Worm (Caenorhabditis elegans): Measurements from ENCODE around the gene wrt-9.

The wrt-9 gene

DNA sequence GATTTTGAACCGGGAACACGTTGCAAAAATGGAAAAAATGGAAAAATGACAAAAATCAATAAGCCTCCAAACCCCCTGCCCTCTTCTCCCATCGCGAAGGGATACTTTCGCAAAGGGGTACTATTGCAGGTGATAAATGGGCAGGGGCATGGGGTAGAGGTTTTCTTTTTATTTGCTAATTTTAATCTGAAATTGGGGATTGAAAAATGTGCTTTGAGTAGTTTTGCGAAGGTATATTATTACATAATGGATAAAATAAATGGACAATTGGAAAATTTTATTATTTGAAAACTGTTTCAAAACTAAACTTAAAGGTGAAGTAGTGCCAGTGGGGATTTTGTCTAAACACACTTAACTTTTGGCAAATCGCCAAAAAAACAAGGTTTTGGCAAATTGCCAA, 50.6 kb downstream of the wrt-9 start (continued):
- TF ChIP-seq ceh-44 (GFP tag; IDR thresholded peaks at IDR 0.05) (no peak), aly-2 (tag; optimal IDR thresholded peaks at IDR 0.05) (no peak), Y48G9A.11 (GFP tag; IDR thresholded peaks at IDR 0.05) (no peak), mxl-2 (GFP tag; conservative IDR thresholded peaks at IDR 0.05) (peak; percentile 76; the same call in 1 of the 2 replicates), F26F4.8 (GFP tag; conservative IDR thresholded peaks at IDR 0.05) (no peak), mes-2 (tag; optimal IDR thresholded peaks at IDR 0.05; ENCODE audit: poor library complexity, severe bottlenecking) (peak; percentile 98), F37D6.2 (tag; optimal IDR thresholded peaks at IDR 0.05) (peak; percentile 98), arid-1 (GFP tag; conservative IDR thresholded peaks at IDR 0.05) (peak; percentile 83), unc-39 (tag; optimal IDR thresholded peaks at IDR 0.05) (peak; percentile 40), dpl-1 (GFP tag; optimal IDR thresholded peaks at IDR 0.05) (peak; percentile 66)

DNA sequence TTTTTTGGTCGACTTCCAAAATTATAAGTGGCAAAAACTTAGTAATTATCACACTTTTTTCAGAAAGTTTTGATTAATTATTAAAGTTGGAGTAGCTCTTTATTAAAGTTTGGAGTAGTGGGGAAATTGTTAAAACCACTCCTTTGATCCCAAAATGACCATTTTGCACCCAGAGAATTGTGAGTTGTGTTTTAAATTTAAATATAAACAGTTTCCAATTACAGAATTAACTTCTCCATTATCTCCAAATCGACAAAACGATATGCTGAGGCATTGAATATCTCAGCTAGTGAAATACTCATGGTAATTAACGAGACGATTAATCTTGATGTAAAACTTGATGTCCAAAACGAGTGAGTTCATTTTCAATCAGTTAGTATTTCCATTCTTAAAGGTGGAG, 51.4 kb downstream of the wrt-9 start, which contains the start of gene fbxb-58:
TSS of gene fbxb-58 (plus strand) at position 301 of the 400 bp plus-strand sequence.
- no peak for TF ChIP-seq ces-1 (GFP tag; optimal IDR thresholded peaks at IDR 0.05)
- no peak for TF ChIP-seq ama-1 (optimal IDR thresholded peaks at IDR 0.05)
- no peak for TF ChIP-seq hif-1 (tag; optimal IDR thresholded peaks at IDR 0.05)
- TF ChIP-seq zag-1 (tag; optimal IDR thresholded peaks at IDR 0.05), result no peak
- no peak for TF ChIP-seq ZK546.5 (tag; optimal IDR thresholded peaks at IDR 0.05)
- TF ChIP-seq snpc-1.2 (GFP tag; IDR thresholded peaks at IDR 0.05), result no peak
- TF ChIP-seq dpl-1 (GFP tag; optimal IDR thresholded peaks at IDR 0.05), result no peak
- TF ChIP-seq pqm-1 (tag; optimal IDR thresholded peaks at IDR 0.05), result no peak
- no peak for TF ChIP-seq nhr-102 (tag; optimal IDR thresholded peaks at IDR 0.05)
- TF ChIP-seq aha-1 (tag), result no peak
- TF ChIP-seq mdl-1 (tag; optimal IDR thresholded peaks at IDR 0.05), result no peak
- TF ChIP-seq nhr-237 (tag; optimal IDR thresholded peaks at IDR 0.05), result no peak

ce11 chrX:1629746-1630145, 53.3 kb downstream of the wrt-9 start:
- TF ChIP-seq fkh-10 (GFP tag; optimal IDR thresholded peaks at IDR 0.05) (no peak), daf-8 (GFP tag; IDR thresholded peaks at IDR 0.05) (no peak), nhr-10 (tag; optimal IDR thresholded peaks at IDR 0.05) (no peak), lin-29 (GFP tag; IDR thresholded peaks at IDR 0.05) (no peak), attf-4 (tag; optimal IDR thresholded peaks at IDR 0.05) (no peak), ceh-20 (GFP tag; IDR thresholded peaks at IDR 0.05) (no peak), ceh-32 (tag; optimal IDR thresholded peaks at IDR 0.05; ENCODE audit: poor library complexity) (no peak), dpl-1 (GFP tag; optimal IDR thresholded peaks at IDR 0.05) (no peak), rbr-2 (tag; optimal IDR thresholded peaks at IDR 0.05) (no peak), ama-1 (optimal IDR thresholded peaks at IDR 0.05) (no peak), madf-5 (GFP tag; IDR thresholded peaks at IDR 0.05) (no peak), zfp-3 (GFP tag; conservative IDR thresholded peaks at IDR 0.05) (no peak), unc-39 (tag; optimal IDR thresholded peaks at IDR 0.05) (no peak), Y105C5A.15 (GFP tag; IDR thresholded peaks at IDR 0.05) (no peak), madf-9 (GFP tag; conservative IDR thresholded peaks at IDR 0.05) (no peak)

DNA sequence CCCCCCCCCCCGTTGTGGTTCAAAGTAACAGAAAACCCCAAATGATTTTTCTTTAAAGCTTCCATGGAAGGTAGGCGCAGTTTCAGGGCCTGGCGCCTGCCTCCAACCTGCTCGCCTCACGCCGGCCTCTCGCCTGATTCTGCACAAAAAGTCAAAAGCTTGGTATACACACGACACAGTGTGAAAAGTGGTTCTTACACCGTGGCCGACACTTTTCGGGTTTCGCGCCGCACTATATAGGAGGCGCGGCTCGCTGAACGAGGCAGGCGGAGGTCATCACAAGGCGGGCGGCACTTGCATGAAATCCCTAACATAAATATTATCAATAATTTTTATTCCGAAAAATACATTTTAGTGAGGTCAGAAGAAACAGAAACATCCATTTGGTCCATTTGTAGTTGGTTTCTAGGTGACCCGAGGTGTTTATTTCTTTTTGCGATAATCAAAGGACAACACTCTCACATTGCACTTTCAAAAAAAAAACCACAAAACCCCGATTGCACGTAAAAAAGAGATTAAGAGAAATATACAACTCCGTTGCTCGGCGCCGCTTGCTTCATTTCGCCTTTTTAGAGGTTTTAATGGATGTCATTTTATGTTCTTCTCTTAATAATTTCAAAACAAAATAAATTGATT, 54.6 kb downstream of the wrt-9 start, which contains the start of gene ZK380.2:
TSS of gene ZK380.2 (plus strand) at position 586 of the 636 bp plus-strand sequence.
- TF ChIP-seq set-16 (GFP tag; IDR thresholded peaks at IDR 0.05) (peak; percentile 49), lin-38 (GFP tag; IDR thresholded peaks at IDR 0.05) (no peak), aha-1 (tag) (peak; percentile 67), egl-43 (GFP tag; IDR thresholded peaks at IDR 0.05) (peak; percentile 65; the same call in 1 of the 2 replicates)
